Fruit fly (Drosophila melanogaster) whole organism, larva: ENCODE results near the gene Reepl1.

ENCODE experiments used
- noc ChIP-seq: fragments of 200-800 bp; sonication (Bioruptor generic); optimal IDR thresholded peaks from 3 replicates; lab custom pipeline; 2019; ENCODE audit warnings: missing biosample characterization, mild to moderate bottlenecking, missing genetic modification characterization, moderate library complexity

Gene Reepl1

dm6 chrX:11615652-11616495, 43.4 kb downstream of the Reepl1 start, which contains the start of the genes RPA3 and Met:
Gene RPA3 (minus strand): TSS chrX:11615840.
Gene Met (plus strand): TSS chrX:11616124.
- no peak for TF ChIP-seq noc

dm6 chrX:11616496-11616952, 44.0 kb downstream of the Reepl1 start:
- no peak for TF ChIP-seq noc

dm6 chrX:11619617-11620016, 47.1 kb downstream of the Reepl1 start:
- no peak for TF ChIP-seq noc

dm6 chrX:11620527-11620926, 48.0 kb downstream of the Reepl1 start:
- no peak for TF ChIP-seq noc

- no peak for TF ChIP-seq noc
These were observed 48.9 kb downstream of the Reepl1 start for dm6 chrX:11621315-11621865.

dm6 chrX:11621866-11622648, 49.5 kb downstream of the Reepl1 start, which contains the start of gene Ptp10D:
Gene Ptp10D (plus strand): TSS chrX:11622015.
- no peak for TF ChIP-seq noc

dm6 chrX:11622649-11623425, 50.3 kb downstream of the Reepl1 start:
- peak; percentile 79 for TF ChIP-seq noc
